Worm (Caenorhabditis elegans): ENCODE data around the gene sra-1.

The sra-1 gene

DNA sequence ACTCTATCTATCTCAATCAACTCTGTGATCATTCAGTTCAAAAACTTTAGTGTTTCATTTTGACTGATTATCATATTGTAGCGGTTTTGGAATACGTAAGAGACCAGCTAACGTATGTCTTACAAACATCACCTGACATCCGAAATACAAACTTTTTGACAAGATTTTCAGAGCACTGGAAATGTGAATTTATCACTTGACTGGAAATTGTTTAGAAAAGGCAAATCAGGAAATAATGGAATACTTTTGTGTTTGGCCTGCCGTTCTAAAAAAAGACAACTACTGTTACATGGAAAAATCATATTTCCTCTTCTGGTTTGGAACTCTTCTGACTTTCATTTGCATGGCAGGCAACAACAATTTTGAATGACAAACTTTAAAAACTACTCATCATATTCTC is 30.1 kb upstream of the sra-1 start, which contains the start of gene F35H8.12:
F35H8.12 (plus strand) TSS at position 301 of the 400 bp plus-strand sequence.
- no peak for TF ChIP-seq ref-1 (GFP tag; conservative IDR thresholded peaks at IDR 0.05)
- TF ChIP-seq flt-1 (GFP tag; IDR thresholded peaks at IDR 0.05), result no peak
- no peak for TF ChIP-seq cog-1 (tag; optimal IDR thresholded peaks at IDR 0.05)
- TF ChIP-seq T22C8.4 (GFP tag; IDR thresholded peaks at IDR 0.05), result no peak
- TF ChIP-seq ztf-29 (GFP tag; IDR thresholded peaks at IDR 0.05), result no peak
- no peak for TF ChIP-seq ztf-23 (GFP tag; IDR thresholded peaks at IDR 0.05)
- no peak for TF ChIP-seq tab-1 (GFP tag; IDR thresholded peaks at IDR 0.05)
- TF ChIP-seq med-1 (GFP tag; optimal IDR thresholded peaks at IDR 0.05; ENCODE audit: insufficient read depth), result no peak
- TF ChIP-seq klf-2 (GFP tag; conservative IDR thresholded peaks at IDR 0.05), result no peak

DNA sequence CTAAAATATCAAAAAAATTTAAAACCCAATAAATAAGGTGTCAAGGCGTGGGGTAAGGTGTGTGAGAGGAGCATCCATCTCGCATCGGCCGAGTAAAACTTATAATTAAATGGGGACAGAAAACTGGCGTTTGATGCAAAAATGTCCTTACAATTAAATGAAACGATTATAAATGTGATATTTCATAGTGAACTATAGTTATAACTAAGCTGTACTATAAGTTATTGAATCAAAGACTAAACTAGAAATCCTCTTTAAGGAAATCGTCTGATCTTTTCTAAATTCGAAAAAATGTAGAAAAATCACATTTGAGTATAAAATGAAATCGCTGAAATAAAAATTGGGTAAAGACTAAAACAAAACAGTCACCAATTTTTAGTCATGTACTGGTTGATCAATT is 29.2 kb upstream of the sra-1 start, which contains the start of gene sra-6:
sra-6 (minus strand) TSS at position 101 of the 400 bp plus-strand sequence.
- TF ChIP-seq T22C8.4 (GFP tag; IDR thresholded peaks at IDR 0.05) (no peak), cog-1 (tag; optimal IDR thresholded peaks at IDR 0.05) (no peak), ref-1 (GFP tag; conservative IDR thresholded peaks at IDR 0.05) (no peak)

DNA sequence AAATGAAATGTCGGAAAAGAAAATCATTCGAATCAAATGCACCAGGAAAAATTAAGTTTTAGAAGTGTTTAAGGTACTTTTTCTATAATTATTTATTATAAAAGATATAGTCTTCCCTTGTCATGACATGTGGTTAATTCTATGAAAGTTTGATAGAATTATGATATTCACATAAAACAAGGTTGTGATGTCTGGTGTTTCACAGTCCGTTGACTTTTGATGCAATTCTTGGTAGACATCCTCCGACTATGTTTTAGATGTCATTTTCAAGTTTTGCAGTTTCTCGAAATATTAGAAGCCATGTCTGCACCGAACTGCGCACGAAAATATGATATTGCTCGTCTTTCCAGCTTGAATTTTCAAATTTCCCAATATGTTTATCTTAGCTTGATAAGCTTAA is 22.9 kb upstream of the sra-1 start, which contains the start of gene sra-7:
sra-7 (plus strand) TSS at position 301 of the 400 bp plus-strand sequence.
- TF ChIP-seq med-1 (GFP tag; optimal IDR thresholded peaks at IDR 0.05; ENCODE audit: insufficient read depth) (no peak), ztf-29 (GFP tag; IDR thresholded peaks at IDR 0.05) (no peak), flt-1 (GFP tag; IDR thresholded peaks at IDR 0.05) (no peak), ref-1 (GFP tag; conservative IDR thresholded peaks at IDR 0.05) (no peak), ztf-23 (GFP tag; IDR thresholded peaks at IDR 0.05) (no peak), tab-1 (GFP tag; IDR thresholded peaks at IDR 0.05) (no peak), cog-1 (tag; optimal IDR thresholded peaks at IDR 0.05) (no peak), klf-2 (GFP tag; conservative IDR thresholded peaks at IDR 0.05) (no peak), T22C8.4 (GFP tag; IDR thresholded peaks at IDR 0.05) (no peak)

DNA sequence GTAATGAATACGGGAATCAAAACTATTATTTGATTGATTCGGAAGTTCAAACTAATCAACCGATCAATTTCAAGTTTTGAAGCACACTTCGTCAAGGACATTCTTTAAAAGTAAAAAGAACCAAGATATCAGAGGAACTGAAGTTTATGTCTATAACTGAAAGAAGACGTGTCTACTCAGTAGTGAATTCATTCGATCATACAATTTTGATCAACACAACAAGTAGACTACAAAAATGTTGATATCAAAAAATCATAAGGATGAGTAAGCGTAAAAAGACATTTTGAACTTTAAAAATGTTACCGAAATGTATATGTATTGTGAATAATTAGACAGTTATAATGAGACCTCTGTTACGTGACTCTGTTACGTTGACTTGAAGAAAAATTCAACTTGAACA is 21.3 kb upstream of the sra-1 start, which contains the start of gene sra-4:
sra-4 (minus strand) TSS at position 101 of the 400 bp plus-strand sequence.
- TF ChIP-seq tab-1 (GFP tag; IDR thresholded peaks at IDR 0.05) (no peak), klf-2 (GFP tag; conservative IDR thresholded peaks at IDR 0.05) (no peak), med-1 (GFP tag; optimal IDR thresholded peaks at IDR 0.05; ENCODE audit: insufficient read depth) (no peak), ref-1 (GFP tag; conservative IDR thresholded peaks at IDR 0.05) (no peak), cog-1 (tag; optimal IDR thresholded peaks at IDR 0.05) (no peak), flt-1 (GFP tag; IDR thresholded peaks at IDR 0.05) (no peak), T22C8.4 (GFP tag; IDR thresholded peaks at IDR 0.05) (no peak), ztf-29 (GFP tag; IDR thresholded peaks at IDR 0.05) (no peak), ztf-23 (GFP tag; IDR thresholded peaks at IDR 0.05) (no peak)

DNA sequence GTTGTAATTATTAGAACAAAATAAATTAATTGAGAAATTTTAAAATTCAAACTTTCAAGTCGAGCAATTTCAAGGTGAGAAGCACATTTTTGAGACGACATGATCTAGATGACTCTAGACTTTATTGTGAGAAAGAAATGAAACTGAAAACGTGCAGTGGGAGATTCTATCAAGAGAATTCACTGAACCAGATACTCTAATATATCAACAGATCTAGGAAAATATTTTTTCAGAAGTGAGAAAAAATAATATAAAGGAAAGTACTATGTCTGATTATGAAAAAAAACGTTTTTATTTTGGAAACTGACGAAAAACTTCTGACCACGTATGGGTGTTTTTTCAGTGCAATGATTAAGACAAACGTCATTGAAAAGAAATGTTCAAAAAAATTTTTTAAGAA is 19.3 kb upstream of the sra-1 start, which contains the start of gene sra-3:
sra-3 (minus strand) TSS at position 101 of the 400 bp plus-strand sequence.
- TF ChIP-seq cog-1 (tag; optimal IDR thresholded peaks at IDR 0.05) (no peak), med-1 (GFP tag; optimal IDR thresholded peaks at IDR 0.05; ENCODE audit: insufficient read depth) (no peak), klf-2 (GFP tag; conservative IDR thresholded peaks at IDR 0.05) (no peak), flt-1 (GFP tag; IDR thresholded peaks at IDR 0.05) (no peak), T22C8.4 (GFP tag; IDR thresholded peaks at IDR 0.05) (no peak), ztf-23 (GFP tag; IDR thresholded peaks at IDR 0.05) (no peak), ztf-29 (GFP tag; IDR thresholded peaks at IDR 0.05) (no peak), ref-1 (GFP tag; conservative IDR thresholded peaks at IDR 0.05) (no peak), tab-1 (GFP tag; IDR thresholded peaks at IDR 0.05) (no peak)

DNA sequence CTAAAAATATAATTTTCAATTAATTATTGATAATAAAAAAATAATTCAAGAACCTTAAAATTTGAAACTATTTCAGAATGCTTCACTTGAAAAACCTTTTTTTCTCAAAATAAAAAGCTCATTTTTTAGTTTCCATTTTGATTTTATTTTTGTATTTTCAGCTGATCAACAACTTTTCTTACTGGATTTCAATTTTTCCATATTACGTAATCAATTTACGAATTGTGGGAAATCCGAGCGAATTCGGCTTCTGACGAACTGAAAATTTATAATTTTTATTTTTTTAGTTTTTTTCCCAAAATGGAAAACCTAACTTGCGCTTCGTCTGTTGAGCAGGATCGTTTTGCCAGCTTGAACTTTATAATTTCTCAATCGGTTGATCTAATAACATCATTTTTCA is 16.0 kb upstream of the sra-1 start, which contains the start of gene sra-8:
sra-8 (plus strand) TSS at position 301 of the 400 bp plus-strand sequence.
- TF ChIP-seq ztf-23 (GFP tag; IDR thresholded peaks at IDR 0.05), result no peak
- TF ChIP-seq med-1 (GFP tag; optimal IDR thresholded peaks at IDR 0.05; ENCODE audit: insufficient read depth), result no peak
- no peak for TF ChIP-seq T22C8.4 (GFP tag; IDR thresholded peaks at IDR 0.05)
- TF ChIP-seq flt-1 (GFP tag; IDR thresholded peaks at IDR 0.05), result no peak
- TF ChIP-seq klf-2 (GFP tag; conservative IDR thresholded peaks at IDR 0.05), result no peak
- no peak for TF ChIP-seq cog-1 (tag; optimal IDR thresholded peaks at IDR 0.05)
- TF ChIP-seq tab-1 (GFP tag; IDR thresholded peaks at IDR 0.05), result no peak
- TF ChIP-seq ref-1 (GFP tag; conservative IDR thresholded peaks at IDR 0.05), result no peak
- no peak for TF ChIP-seq ztf-29 (GFP tag; IDR thresholded peaks at IDR 0.05)

DNA sequence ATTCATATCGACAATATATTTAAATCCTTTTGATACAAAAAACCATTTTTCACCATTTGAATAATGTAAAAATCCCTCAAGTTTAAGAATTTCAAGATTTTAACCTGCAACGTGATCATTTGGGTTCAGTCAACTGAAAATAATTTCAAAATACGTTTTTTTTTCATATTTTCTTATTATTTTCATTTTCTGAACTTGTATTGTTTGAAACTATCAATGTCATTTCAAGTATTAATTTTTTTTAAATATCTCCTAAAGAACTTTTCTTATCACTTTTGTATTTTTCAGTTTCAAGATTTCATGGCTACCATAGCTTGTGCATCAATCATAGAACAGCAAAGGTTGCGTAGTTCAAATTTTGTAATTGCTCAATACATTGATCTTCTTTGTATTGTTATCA is 10.5 kb upstream of the sra-1 start, which contains the start of gene sra-9:
sra-9 (plus strand) TSS at position 301 of the 400 bp plus-strand sequence.
- TF ChIP-seq T22C8.4 (GFP tag; IDR thresholded peaks at IDR 0.05), result no peak
- TF ChIP-seq ztf-23 (GFP tag; IDR thresholded peaks at IDR 0.05), result no peak
- no peak for TF ChIP-seq ref-1 (GFP tag; conservative IDR thresholded peaks at IDR 0.05)
- TF ChIP-seq cog-1 (tag; optimal IDR thresholded peaks at IDR 0.05), result no peak
- no peak for TF ChIP-seq klf-2 (GFP tag; conservative IDR thresholded peaks at IDR 0.05)
- TF ChIP-seq flt-1 (GFP tag; IDR thresholded peaks at IDR 0.05), result no peak
- no peak for TF ChIP-seq tab-1 (GFP tag; IDR thresholded peaks at IDR 0.05)

DNA sequence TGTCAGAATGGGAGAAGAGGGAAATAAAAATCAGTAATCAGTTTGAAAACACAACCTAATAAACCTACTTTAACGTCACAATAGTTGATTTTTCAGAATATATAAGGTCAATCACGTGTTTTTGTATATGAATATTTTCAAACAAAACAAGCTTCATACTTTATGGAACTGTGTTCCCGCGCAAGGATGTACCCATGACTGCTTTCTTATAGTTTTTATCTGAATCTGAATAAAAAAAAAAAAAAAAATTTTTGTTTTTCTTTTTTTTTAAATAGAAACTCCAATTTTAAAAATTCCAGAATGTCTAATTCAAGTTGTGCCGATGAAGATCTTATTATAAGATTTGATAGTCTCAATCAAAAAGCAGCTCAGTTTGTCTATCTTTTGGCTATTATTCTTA is 7.0 kb upstream of the sra-1 start, which contains the start of gene sra-2:
sra-2 (plus strand) TSS at position 301 of the 400 bp plus-strand sequence.
- no peak for TF ChIP-seq ztf-23 (GFP tag; IDR thresholded peaks at IDR 0.05)
- TF ChIP-seq med-1 (GFP tag; optimal IDR thresholded peaks at IDR 0.05; ENCODE audit: insufficient read depth), result no peak
- no peak for TF ChIP-seq cog-1 (tag; optimal IDR thresholded peaks at IDR 0.05)
- no peak for TF ChIP-seq klf-2 (GFP tag; conservative IDR thresholded peaks at IDR 0.05)
- TF ChIP-seq T22C8.4 (GFP tag; IDR thresholded peaks at IDR 0.05), result no peak
- no peak for TF ChIP-seq tab-1 (GFP tag; IDR thresholded peaks at IDR 0.05)
- no peak for TF ChIP-seq flt-1 (GFP tag; IDR thresholded peaks at IDR 0.05)
- no peak for TF ChIP-seq ztf-29 (GFP tag; IDR thresholded peaks at IDR 0.05)
- TF ChIP-seq ref-1 (GFP tag; conservative IDR thresholded peaks at IDR 0.05), result no peak

DNA sequence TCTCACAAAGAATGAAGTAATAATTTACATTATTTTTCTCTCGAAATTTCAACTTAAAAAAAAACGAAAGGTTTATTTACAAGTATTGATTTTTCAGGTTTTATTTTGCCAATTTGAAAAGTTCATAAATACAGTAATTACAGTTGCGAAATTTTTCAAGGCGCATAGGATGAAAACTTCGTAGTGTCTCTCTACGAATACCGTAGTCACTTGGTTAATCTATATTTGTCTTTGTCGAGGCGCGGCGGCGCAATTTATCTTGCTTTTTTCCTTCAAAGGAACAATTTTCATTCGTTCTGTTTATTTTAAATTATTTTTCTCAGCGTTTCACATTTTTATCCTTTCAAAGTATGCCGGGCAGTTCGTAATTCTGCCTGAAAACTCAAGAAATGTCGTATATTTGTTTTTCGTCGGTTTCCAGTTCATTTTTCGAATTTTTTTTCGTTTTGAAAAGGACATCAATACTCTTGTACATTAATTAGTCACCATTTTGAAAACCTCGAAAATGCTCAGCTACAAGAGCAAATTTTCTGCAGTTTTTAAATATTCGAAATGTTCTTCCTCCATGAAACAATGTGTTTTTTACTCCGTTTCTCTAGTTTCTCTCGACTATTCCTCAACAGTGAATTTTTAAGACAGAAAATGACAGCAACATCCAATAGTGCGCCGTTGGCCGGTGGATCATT is 2.2 kb upstream of the sra-1 start, which contains the start of gene mex-6:
mex-6 (plus strand) TSS at position 636 of the 686 bp plus-strand sequence.
- TF ChIP-seq ztf-29 (GFP tag; IDR thresholded peaks at IDR 0.05), result no peak
- no peak for TF ChIP-seq tab-1 (GFP tag; IDR thresholded peaks at IDR 0.05)
- TF ChIP-seq T22C8.4 (GFP tag; IDR thresholded peaks at IDR 0.05), result no peak
- no peak for TF ChIP-seq ztf-23 (GFP tag; IDR thresholded peaks at IDR 0.05)
- no peak for TF ChIP-seq cog-1 (tag; optimal IDR thresholded peaks at IDR 0.05)
- no peak for TF ChIP-seq ref-1 (GFP tag; conservative IDR thresholded peaks at IDR 0.05)
- no peak for TF ChIP-seq klf-2 (GFP tag; conservative IDR thresholded peaks at IDR 0.05)
- TF ChIP-seq flt-1 (GFP tag; IDR thresholded peaks at IDR 0.05), result no peak
- TF ChIP-seq med-1 (GFP tag; optimal IDR thresholded peaks at IDR 0.05; ENCODE audit: insufficient read depth), result no peak

All from whole organism, midembryonic.